Worm (Caenorhabditis elegans): Measurements from ENCODE around the gene T13F3.6.

Gene T13F3.6

ce11 chrV:16271121-16271520, at the start of gene T13F3.6:
Gene T13F3.6 (minus strand): TSS chrV:16271221.
- TF ChIP-seq hmg-4 (GFP tag; optimal IDR thresholded peaks at IDR 0.05) = no peak

- TF ChIP-seq flt-1 (GFP tag; IDR thresholded peaks at IDR 0.05) (no peak), aly-1 (tag; optimal IDR thresholded peaks at IDR 0.05) (no peak), F13C5.2 (tag; optimal IDR thresholded peaks at IDR 0.05) (no peak), hmbx-1 (tag; optimal IDR thresholded peaks at IDR 0.05) (no peak), ceh-13 (GFP tag; optimal IDR thresholded peaks at IDR 0.05) (no peak), hnd-1 (tag; optimal IDR thresholded peaks at IDR 0.05) (no peak), B0310.2 (tag; optimal IDR thresholded peaks at IDR 0.05) (no peak), tra-4 (tag; optimal IDR thresholded peaks at IDR 0.05) (no peak), tbx-37 (GFP tag; conservative IDR thresholded peaks at IDR 0.05) (no peak), hmg-4 (GFP tag; optimal IDR thresholded peaks at IDR 0.05) (no peak), tbx-11 (GFP tag; IDR thresholded peaks at IDR 0.05) (no peak), ama-1 (optimal IDR thresholded peaks at IDR 0.05) (no peak), ceh-36 (tag; optimal IDR thresholded peaks at IDR 0.05) (no peak), pes-1 (GFP tag; IDR thresholded peaks at IDR 0.05) (no peak)
Observed at ce11 chrV:16317244-16317643, 46.2 kb upstream of the T13F3.6 start, which contains the start of gene srh-180. Gene srh-180 (plus strand): TSS chrV:16317544.

- TF ChIP-seq tra-4 (tag; optimal IDR thresholded peaks at IDR 0.05) (no peak), hmbx-1 (tag; optimal IDR thresholded peaks at IDR 0.05) (no peak), flt-1 (GFP tag; IDR thresholded peaks at IDR 0.05) (no peak), ets-7 (tag; optimal IDR thresholded peaks at IDR 0.05) (no peak), ceh-13 (GFP tag; optimal IDR thresholded peaks at IDR 0.05) (no peak), ama-1 (optimal IDR thresholded peaks at IDR 0.05) (no peak), hmg-4 (GFP tag; optimal IDR thresholded peaks at IDR 0.05) (no peak), B0310.2 (tag; optimal IDR thresholded peaks at IDR 0.05) (no peak), tbx-11 (GFP tag; IDR thresholded peaks at IDR 0.05) (no peak), aly-1 (tag; optimal IDR thresholded peaks at IDR 0.05) (no peak), tbx-37 (GFP tag; conservative IDR thresholded peaks at IDR 0.05) (no peak), ceh-36 (tag; optimal IDR thresholded peaks at IDR 0.05) (no peak), scrt-1 (GFP tag; IDR thresholded peaks at IDR 0.05) (no peak), F13C5.2 (tag; optimal IDR thresholded peaks at IDR 0.05) (no peak), hnd-1 (tag; optimal IDR thresholded peaks at IDR 0.05) (no peak), sea-1 (GFP tag; conservative IDR thresholded peaks at IDR 0.05) (no peak), pes-1 (GFP tag; IDR thresholded peaks at IDR 0.05) (no peak)
Observed at ce11 chrV:16315004-16315403, 44.0 kb upstream of the T13F3.6 start, which contains the start of gene str-214. Gene str-214 (plus strand): TSS chrV:16315304.

ce11 chrV:16309523-16309922, 38.5 kb upstream of the T13F3.6 start, which contains the start of gene oac-7:
Gene oac-7 (plus strand): TSS chrV:16309805.
- no peak for TF ChIP-seq hmg-4 (GFP tag; optimal IDR thresholded peaks at IDR 0.05)
- no peak for TF ChIP-seq ceh-13 (GFP tag; optimal IDR thresholded peaks at IDR 0.05)
- no peak for TF ChIP-seq scrt-1 (GFP tag; IDR thresholded peaks at IDR 0.05)
- no peak for TF ChIP-seq B0310.2 (tag; optimal IDR thresholded peaks at IDR 0.05)
- no peak for TF ChIP-seq hnd-1 (tag; optimal IDR thresholded peaks at IDR 0.05)
- TF ChIP-seq flt-1 (GFP tag; IDR thresholded peaks at IDR 0.05) = no peak
- no peak for TF ChIP-seq pes-1 (GFP tag; IDR thresholded peaks at IDR 0.05)
- TF ChIP-seq F13C5.2 (tag; optimal IDR thresholded peaks at IDR 0.05) = no peak
- no peak for TF ChIP-seq tbx-37 (GFP tag; conservative IDR thresholded peaks at IDR 0.05)
- no peak for TF ChIP-seq ceh-36 (tag; optimal IDR thresholded peaks at IDR 0.05)
- TF ChIP-seq ets-7 (tag; optimal IDR thresholded peaks at IDR 0.05) = no peak
- TF ChIP-seq hmbx-1 (tag; optimal IDR thresholded peaks at IDR 0.05) = no peak
- no peak for TF ChIP-seq tbx-11 (GFP tag; IDR thresholded peaks at IDR 0.05)
- TF ChIP-seq aly-1 (tag; optimal IDR thresholded peaks at IDR 0.05) = no peak
- TF ChIP-seq ama-1 (optimal IDR thresholded peaks at IDR 0.05) = no peak
- TF ChIP-seq sea-1 (GFP tag; conservative IDR thresholded peaks at IDR 0.05) = no peak

- TF ChIP-seq flt-1 (GFP tag; IDR thresholded peaks at IDR 0.05) (no peak), ama-1 (optimal IDR thresholded peaks at IDR 0.05) (no peak), pes-1 (GFP tag; IDR thresholded peaks at IDR 0.05) (no peak), sea-1 (GFP tag; conservative IDR thresholded peaks at IDR 0.05) (no peak), hmg-4 (GFP tag; optimal IDR thresholded peaks at IDR 0.05) (no peak), ets-7 (tag; optimal IDR thresholded peaks at IDR 0.05) (no peak), tbx-37 (GFP tag; conservative IDR thresholded peaks at IDR 0.05) (no peak), B0310.2 (tag; optimal IDR thresholded peaks at IDR 0.05) (no peak), ceh-13 (GFP tag; optimal IDR thresholded peaks at IDR 0.05) (no peak), F13C5.2 (tag; optimal IDR thresholded peaks at IDR 0.05) (no peak), tbx-11 (GFP tag; IDR thresholded peaks at IDR 0.05) (no peak), aly-1 (tag; optimal IDR thresholded peaks at IDR 0.05) (no peak), tra-4 (tag; optimal IDR thresholded peaks at IDR 0.05) (no peak), scrt-1 (GFP tag; IDR thresholded peaks at IDR 0.05) (no peak), hnd-1 (tag; optimal IDR thresholded peaks at IDR 0.05) (no peak)
Observed at ce11 chrV:16308343-16308742, 37.3 kb upstream of the T13F3.6 start.

- no peak for TF ChIP-seq ama-1 (optimal IDR thresholded peaks at IDR 0.05)
- TF ChIP-seq scrt-1 (GFP tag; IDR thresholded peaks at IDR 0.05) = no peak
- TF ChIP-seq aly-1 (tag; optimal IDR thresholded peaks at IDR 0.05) = no peak
- no peak for TF ChIP-seq hmg-4 (GFP tag; optimal IDR thresholded peaks at IDR 0.05)
- no peak for TF ChIP-seq ceh-36 (tag; optimal IDR thresholded peaks at IDR 0.05)
- TF ChIP-seq tra-4 (tag; optimal IDR thresholded peaks at IDR 0.05) = no peak
- TF ChIP-seq F13C5.2 (tag; optimal IDR thresholded peaks at IDR 0.05) = no peak
- no peak for TF ChIP-seq pes-1 (GFP tag; IDR thresholded peaks at IDR 0.05)
- no peak for TF ChIP-seq tbx-37 (GFP tag; conservative IDR thresholded peaks at IDR 0.05)
- TF ChIP-seq sea-1 (GFP tag; conservative IDR thresholded peaks at IDR 0.05) = no peak
Observed at ce11 chrV:16307253-16307652, 36.2 kb upstream of the T13F3.6 start, which contains the start of gene srxa-7. Gene srxa-7 (plus strand): TSS chrV:16307553.

ce11 chrV:16302439-16302838, 31.4 kb upstream of the T13F3.6 start, which contains the start of the genes C31A11.13 and oac-6:
Gene C31A11.13 (minus strand): TSS chrV:16302551.
Gene oac-6 (plus strand): TSS chrV:16302717.
- TF ChIP-seq scrt-1 (GFP tag; IDR thresholded peaks at IDR 0.05) (no peak), hnd-1 (tag; optimal IDR thresholded peaks at IDR 0.05) (no peak), pes-1 (GFP tag; IDR thresholded peaks at IDR 0.05) (no peak), ceh-36 (tag; optimal IDR thresholded peaks at IDR 0.05) (no peak), tra-4 (tag; optimal IDR thresholded peaks at IDR 0.05) (no peak)

Data from whole organism, early embryonic.